Fruit fly (Drosophila melanogaster) whole organism, pupa: Measurements from ENCODE around the gene Cpr23B.

Source experiments
- CG10348 ChIP-seq: fragments of 200-800 bp; sonication (Bioruptor generic); IDR thresholded peaks from 2 replicates; pipeline ENCODE4 v1.3.6; 2022; ENCODE audit warnings: missing biosample characterization, missing genetic modification characterization
- CG13204 ChIP-seq: fragments of 200-800 bp; sonication (Bioruptor generic); optimal IDR thresholded peaks from 2 replicates; lab custom pipeline; 2018; ENCODE audit warnings: missing biosample characterization, mild to moderate bottlenecking, missing genetic modification characterization, moderate library complexity
- CG34367 ChIP-seq: fragments of 200-800 bp; sonication (Bioruptor generic); optimal IDR thresholded peaks from 2 replicates; lab custom pipeline; 2018; ENCODE audit warnings: missing biosample characterization, mild to moderate bottlenecking, missing genetic modification characterization
- CG8159 ChIP-seq: fragments of 200-800 bp; sonication (Bioruptor generic); optimal IDR thresholded peaks from 3 replicates; lab custom pipeline; 2018; ENCODE audit warnings: missing biosample characterization, mild to moderate bottlenecking, missing genetic modification characterization, moderate library complexity
- EcR ChIP-seq: fragments of 200-800 bp; sonication (Bioruptor generic); optimal IDR thresholded peaks from 3 replicates; lab custom pipeline; 2019; ENCODE audit warnings: missing biosample characterization, missing genetic modification characterization, mild to moderate bottlenecking, moderate library complexity, missing genetic modification reagents
- Ets98B ChIP-seq: fragments of 200-800 bp; sonication (Bioruptor generic); IDR thresholded peaks from 2 replicates; pipeline ENCODE4 v1.3.6; 2022; ENCODE audit warnings: missing biosample characterization, missing genetic modification characterization
- Pif1B ChIP-seq: fragments of 200-800 bp; sonication (Bioruptor generic); optimal IDR thresholded peaks from 3 replicates; lab custom pipeline; 2016; ENCODE audit warnings: missing biosample characterization, missing genetic modification characterization
- Snoo ChIP-seq: fragments of 200-800 bp; sonication (Bioruptor generic); optimal IDR thresholded peaks from 3 replicates; lab custom pipeline; 2017; ENCODE audit warnings: missing biosample characterization, mild to moderate bottlenecking, missing genetic modification characterization, inconsistent platforms
- fd96Ca ChIP-seq: fragments of 200-800 bp; sonication (Bioruptor generic); IDR thresholded peaks from 3 replicates; pipeline ENCODE4 v1.3.6; 2022; ENCODE audit warnings: missing biosample characterization, missing genetic modification characterization
- gl ChIP-seq: fragments of 200-800 bp; sonication (Bioruptor generic); optimal IDR thresholded peaks from 2 replicates; lab custom pipeline; 2018; ENCODE audit warnings: missing biosample characterization, mild to moderate bottlenecking, missing genetic modification characterization
- rn ChIP-seq: fragments of 200-800 bp; sonication (Bioruptor generic); IDR thresholded peaks from 2 replicates; pipeline ENCODE4 v1.3.6; 2022; ENCODE audit warnings: missing biosample characterization, missing genetic modification characterization

DNA sequence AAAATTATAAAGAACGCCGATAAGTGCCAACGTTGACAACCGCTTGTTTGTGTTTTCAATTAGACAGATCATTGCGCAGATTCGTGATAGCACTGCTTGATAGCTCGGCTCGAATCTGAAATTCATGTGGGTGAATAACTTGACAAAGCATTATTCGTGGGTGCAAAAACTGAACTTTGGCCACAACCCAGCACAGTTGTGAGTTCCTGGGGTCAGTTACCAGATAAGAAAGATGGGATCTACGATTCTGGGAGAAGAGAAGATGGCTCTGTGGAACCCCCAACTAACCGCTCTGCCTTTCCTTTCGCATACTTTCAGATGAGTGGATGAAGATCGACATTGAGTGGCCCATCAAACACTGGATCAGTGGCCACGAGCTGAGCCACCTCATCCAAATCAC is 27.4 kb upstream of the Cpr23B start:
- TF ChIP-seq CG34367 (tag; lab: Kevin White, UChicago) (no peak), fd96Ca (GFP tag; lab: Robert Waterston, UW) (no peak), CG13204 (GFP tag; lab: Kevin White, UChicago) (no peak), EcR (no peak), Ets98B (no peak), rn (no peak), Snoo (tag; lab: Kevin White, UChicago) (no peak), CG8159 (tag; lab: Kevin White, UChicago) (no peak), Pif1B (GFP tag; lab: Kevin White, UChicago) (no peak), CG10348 (GFP tag; lab: Robert Waterston, UW) (no peak), gl (tag; lab: Kevin White, UChicago) (no peak)
